Worm (Caenorhabditis elegans) whole organism, young adult: Measurements from ENCODE around the gene W07G4.7.

Experiments used
- B0019.2 ChIP-seq: fragments of 200-800 bp; sonication (Bioruptor generic); conservative IDR thresholded peaks from 2 replicates; pipeline ENCODE4 v1.3.6; 2022; ENCODE audit warnings: missing genetic modification reagents, missing genetic modification characterization, missing compliant biosample characterization
- B0035.1 ChIP-seq: sonication (generic microtip); optimal IDR thresholded peaks from 2 replicates; lab custom pipeline; 2016; ENCODE audit warnings: missing genetic modification characterization, mild to moderate bottlenecking, missing compliant biosample characterization, missing genotype, missing genetic modification reagents
- B0336.3 ChIP-seq: fragments of 200-800 bp; sonication (Bioruptor generic); IDR thresholded peaks from 2 replicates; pipeline ENCODE4 v1.3.6; 2022; ENCODE audit warnings: missing genetic modification characterization, missing compliant biosample characterization
- F23B12.7 ChIP-seq: sonication (generic microtip); optimal IDR thresholded peaks from 2 replicates; lab custom pipeline; 2017; ENCODE audit warnings: missing genetic modification characterization, mild to moderate bottlenecking, missing compliant biosample characterization, antibody characterized with exemption, moderate library complexity; ENCODE audit not compliant: insufficient read depth
- F37B4.10 ChIP-seq: fragments of 200-800 bp; sonication (Bioruptor generic); IDR thresholded peaks from 2 replicates; pipeline ENCODE4 v1.3.6; 2022; ENCODE audit warnings: missing genetic modification characterization, missing compliant biosample characterization
- F49E8.2 ChIP-seq: sonication (generic microtip); optimal IDR thresholded peaks from 3 replicates; lab custom pipeline; 2017; ENCODE audit warnings: missing genetic modification characterization, mild to moderate bottlenecking, missing compliant biosample characterization, antibody characterized with exemption, moderate library complexity; ENCODE audit not compliant: insufficient read depth
- F55B11.4 ChIP-seq: sonication (generic microtip); optimal IDR thresholded peaks from 2 replicates; lab custom pipeline; 2016; ENCODE audit warnings: missing compliant biosample characterization, missing genetic modification characterization, borderline replicate concordance; ENCODE audit not compliant: insufficient read depth
- F57A8.1 ChIP-seq: fragments of 200-800 bp; sonication (Bioruptor generic); optimal IDR thresholded peaks from 2 replicates; lab custom pipeline; 2018; ENCODE audit warnings: mild to moderate bottlenecking, missing genetic modification characterization, moderate library complexity, missing compliant biosample characterization
- K12H6.12 ChIP-seq: fragments of 200-800 bp; sonication (Bioruptor generic); optimal IDR thresholded peaks from 2 replicates; lab custom pipeline; 2018; ENCODE audit warnings: mild to moderate bottlenecking, missing genetic modification characterization, missing compliant biosample characterization
- Y53G8AR.9 ChIP-seq: fragments of 200-800 bp; sonication (Bioruptor generic); conservative IDR thresholded peaks from 2 replicates; pipeline ENCODE4 v1.3.6; 2022; ENCODE audit warnings: missing genetic modification reagents, missing genetic modification characterization, missing compliant biosample characterization
- Y56A3A.18 ChIP-seq: fragments of 200-800 bp; sonication (Bioruptor generic); IDR thresholded peaks from 2 replicates; pipeline ENCODE4 v1.3.6; 2022; ENCODE audit warnings: missing genetic modification reagents, missing genetic modification characterization, missing compliant biosample characterization
- Y67H2A.10 ChIP-seq: fragments of 200-800 bp; sonication (Bioruptor generic); conservative IDR thresholded peaks from 2 replicates; pipeline ENCODE4 v1.3.6; 2022; ENCODE audit warnings: missing genetic modification reagents, missing genetic modification characterization, missing compliant biosample characterization
- ama-1 ChIP-seq, 3 experiments: fragments of 150-350 bp in 1 of 3; sonication (generic microtip) in 2 of 3; optimal IDR thresholded peaks; 2 replicates each; lab custom pipeline; 2014 to 2018; ENCODE audit warnings: missing biosample characterization in 2 of 3, missing genetic modification characterization in 2 of 3, missing genetic modification reagents in 2 of 3
- attf-3 ChIP-seq: fragments of 200-800 bp; sonication (Bioruptor generic); conservative IDR thresholded peaks from 2 replicates; pipeline ENCODE4 v1.3.6; 2022; ENCODE audit warnings: missing genetic modification reagents, missing genetic modification characterization, missing compliant biosample characterization
- bed-2 ChIP-seq: fragments of 200-800 bp; sonication (Bioruptor generic); IDR thresholded peaks from 2 replicates; pipeline ENCODE4 v1.3.6; 2022; ENCODE audit warnings: missing genetic modification reagents, missing genetic modification characterization, missing compliant biosample characterization
- ceh-100 ChIP-seq: fragments of 200-800 bp; sonication (Bioruptor generic); IDR thresholded peaks from 2 replicates; pipeline ENCODE4 v1.3.6; 2022; ENCODE audit warnings: missing genetic modification reagents, missing genetic modification characterization, missing compliant biosample characterization
- egl-44 ChIP-seq: fragments of 200-800 bp; sonication (Bioruptor generic); IDR thresholded peaks from 2 replicates; pipeline ENCODE4 v1.3.6; 2022; ENCODE audit warnings: missing genetic modification reagents, missing genetic modification characterization, missing compliant biosample characterization
- egrh-3 ChIP-seq: fragments of 200-800 bp; sonication (Bioruptor generic); IDR thresholded peaks from 2 replicates; pipeline ENCODE4 v1.3.6; 2022; ENCODE audit warnings: missing genetic modification reagents, missing genetic modification characterization, missing compliant biosample characterization
- ekl-4 ChIP-seq: fragments of 200-800 bp; sonication (Bioruptor generic); IDR thresholded peaks from 2 replicates; pipeline ENCODE4 v1.3.6; 2022; ENCODE audit warnings: missing genetic modification reagents, missing genetic modification characterization, missing compliant biosample characterization
- fkh-3 ChIP-seq: sonication (generic microtip); optimal IDR thresholded peaks from 2 replicates; lab custom pipeline; 2016; ENCODE audit warnings: mild to moderate bottlenecking, missing genetic modification characterization, missing compliant biosample characterization
- gei-17 ChIP-seq: fragments of 200-800 bp; sonication (Bioruptor generic); optimal IDR thresholded peaks from 2 replicates; lab custom pipeline; 2018; ENCODE audit warnings: mild to moderate bottlenecking, missing genetic modification characterization, missing compliant biosample characterization
- hlh-12 ChIP-seq: sonication (generic microtip); optimal IDR thresholded peaks from 2 replicates; lab custom pipeline; 2016; ENCODE audit warnings: missing genetic modification characterization, missing compliant biosample characterization
- hrde-1 ChIP-seq: sonication (generic microtip); optimal IDR thresholded peaks from 2 replicates; lab custom pipeline; 2016; ENCODE audit warnings: missing genetic modification characterization, mild to moderate bottlenecking, missing compliant biosample characterization, moderate library complexity, missing genotype, missing genetic modification reagents, borderline replicate concordance
- lag-1 ChIP-seq: fragments of 200-800 bp; sonication (Bioruptor generic); IDR thresholded peaks from 2 replicates; pipeline ENCODE4 v1.3.6; 2022; ENCODE audit warnings: missing genetic modification reagents, missing genetic modification characterization, missing compliant biosample characterization
- let-526 ChIP-seq: fragments of 200-800 bp; sonication (Bioruptor generic); IDR thresholded peaks from 2 replicates; pipeline ENCODE4 v1.3.6; 2022; ENCODE audit warnings: missing genetic modification reagents, missing genetic modification characterization, missing compliant biosample characterization
- lin-40 ChIP-seq: sonication (generic microtip); optimal IDR thresholded peaks from 2 replicates; lab custom pipeline; 2016; ENCODE audit warnings: missing genetic modification characterization, mild to moderate bottlenecking, missing compliant biosample characterization, missing genotype, missing genetic modification reagents
- lin-54 ChIP-seq: fragments of 200-800 bp; sonication (Bioruptor generic); optimal IDR thresholded peaks from 2 replicates; lab custom pipeline; 2018; ENCODE audit warnings: mild to moderate bottlenecking, missing genetic modification characterization, missing compliant biosample characterization
- lir-1 ChIP-seq: fragments of 200-800 bp; sonication (Bioruptor generic); conservative IDR thresholded peaks from 2 replicates; pipeline ENCODE4 v1.3.6; 2022; ENCODE audit warnings: missing genetic modification reagents, missing genetic modification characterization, missing compliant biosample characterization
- lsl-1 ChIP-seq: fragments of 200-800 bp; sonication (Bioruptor generic); optimal IDR thresholded peaks from 2 replicates; lab custom pipeline; 2018; ENCODE audit warnings: mild to moderate bottlenecking, missing genetic modification characterization, moderate library complexity, missing compliant biosample characterization
- madf-6 ChIP-seq: fragments of 200-800 bp; sonication (Bioruptor generic); IDR thresholded peaks from 2 replicates; pipeline ENCODE4 v1.3.6; 2022; ENCODE audit warnings: missing genetic modification reagents, missing genetic modification characterization, missing compliant biosample characterization
- mel-28 ChIP-seq: sonication (generic microtip); optimal IDR thresholded peaks from 2 replicates; lab custom pipeline; 2016; ENCODE audit warnings: borderline replicate concordance, mild to moderate bottlenecking, missing genetic modification characterization, missing compliant biosample characterization
- mxl-1 ChIP-seq: sonication (generic microtip); optimal IDR thresholded peaks from 2 replicates; lab custom pipeline; 2016; ENCODE audit warnings: missing genetic modification characterization, missing compliant biosample characterization
- nfya-2 ChIP-seq: fragments of 200-800 bp; sonication (Bioruptor generic); IDR thresholded peaks from 2 replicates; pipeline ENCODE4 v1.3.6; 2022; ENCODE audit warnings: missing genetic modification reagents, missing genetic modification characterization, missing compliant biosample characterization
- nhr-90 ChIP-seq: sonication (generic microtip); optimal IDR thresholded peaks from 2 replicates; lab custom pipeline; 2016; ENCODE audit warnings: missing genotype, mild to moderate bottlenecking, missing genetic modification characterization, missing compliant biosample characterization
- pbrm-1 ChIP-seq: fragments of 200-800 bp; sonication (Bioruptor generic); IDR thresholded peaks from 2 replicates; pipeline ENCODE4 v1.3.6; 2022; ENCODE audit warnings: missing genetic modification reagents, missing genetic modification characterization, missing compliant biosample characterization
- pha-4 ChIP-seq: fragments of 150-350 bp; sonication (generic microtip); optimal IDR thresholded peaks from 2 replicates; lab custom pipeline; 2014; ENCODE audit warnings: missing biosample characterization, missing genetic modification reagents, missing genetic modification characterization
- rcor-1 ChIP-seq: fragments of 200-800 bp; sonication (Bioruptor generic); IDR thresholded peaks from 2 replicates; pipeline ENCODE4 v1.3.6; 2022; ENCODE audit warnings: missing genetic modification reagents, missing genetic modification characterization, missing compliant biosample characterization
- rec-8 ChIP-seq, 2 experiments: sonication (generic microtip); optimal IDR thresholded peaks; 2 replicates each; lab custom pipeline; 2016; ENCODE audit warnings: mild to moderate bottlenecking in 2 of 2, missing genetic modification characterization in 2 of 2, missing genetic modification reagents in 2 of 2, missing genotype in 2 of 2, missing biosample characterization in 1 of 2, missing compliant biosample characterization in 1 of 2, moderate library complexity in 1 of 2
- sea-2 ChIP-seq: fragments of 200-800 bp; sonication (Bioruptor generic); IDR thresholded peaks from 2 replicates; pipeline ENCODE4 v1.3.6; 2022; ENCODE audit warnings: missing genetic modification characterization, missing compliant biosample characterization
- snpc-1.1 ChIP-seq: sonication (generic microtip); optimal IDR thresholded peaks from 2 replicates; lab custom pipeline; 2017; ENCODE audit warnings: missing genetic modification characterization, mild to moderate bottlenecking, missing compliant biosample characterization, antibody characterized with exemption, moderate library complexity, missing genotype, missing genetic modification reagents; ENCODE audit not compliant: insufficient read depth
- snpc-4 ChIP-seq, 5 experiments: fragments of 150-350 bp in 1 of 5; sonication (generic microtip) in 4 of 5; optimal IDR thresholded peaks; 2 replicates each; lab custom pipeline; 2014 to 2018; ENCODE audit warnings: missing genetic modification characterization in 5 of 5, missing biosample characterization in 3 of 5, antibody characterized with exemption in 2 of 5, mild to moderate bottlenecking in 2 of 5, missing compliant biosample characterization in 2 of 5, missing genotype in 2 of 5, moderate library complexity in 2 of 5, missing genetic modification reagents in 1 of 5
- sptf-2 ChIP-seq: fragments of 200-800 bp; sonication (Bioruptor generic); optimal IDR thresholded peaks from 2 replicates; lab custom pipeline; 2018; ENCODE audit warnings: mild to moderate bottlenecking, missing genetic modification characterization, missing compliant biosample characterization
- unc-130 ChIP-seq: sonication (generic microtip); optimal IDR thresholded peaks from 2 replicates; lab custom pipeline; 2016; ENCODE audit warnings: missing genetic modification reagents, missing genetic modification characterization, missing compliant biosample characterization
- xnd-1 ChIP-seq: sonication (generic microtip); optimal IDR thresholded peaks from 2 replicates; lab custom pipeline; 2016; ENCODE audit warnings: missing genotype, missing genetic modification reagents, missing genetic modification characterization, missing compliant biosample characterization
- zfh-2 ChIP-seq: fragments of 200-800 bp; sonication (Bioruptor generic); conservative IDR thresholded peaks from 2 replicates; pipeline ENCODE4 v1.3.6; 2022; ENCODE audit warnings: missing genetic modification reagents, missing genetic modification characterization, missing compliant biosample characterization
- ztf-25 ChIP-seq: fragments of 200-800 bp; sonication (Bioruptor generic); IDR thresholded peaks from 2 replicates; pipeline ENCODE4 v1.3.6; 2022; ENCODE audit warnings: missing genetic modification reagents, missing genetic modification characterization, missing compliant biosample characterization
- ztf-3 ChIP-seq: fragments of 200-800 bp; sonication (Bioruptor generic); optimal IDR thresholded peaks from 2 replicates; lab custom pipeline; 2018; ENCODE audit warnings: mild to moderate bottlenecking, missing genetic modification characterization, missing compliant biosample characterization

Gene W07G4.7

DNA sequence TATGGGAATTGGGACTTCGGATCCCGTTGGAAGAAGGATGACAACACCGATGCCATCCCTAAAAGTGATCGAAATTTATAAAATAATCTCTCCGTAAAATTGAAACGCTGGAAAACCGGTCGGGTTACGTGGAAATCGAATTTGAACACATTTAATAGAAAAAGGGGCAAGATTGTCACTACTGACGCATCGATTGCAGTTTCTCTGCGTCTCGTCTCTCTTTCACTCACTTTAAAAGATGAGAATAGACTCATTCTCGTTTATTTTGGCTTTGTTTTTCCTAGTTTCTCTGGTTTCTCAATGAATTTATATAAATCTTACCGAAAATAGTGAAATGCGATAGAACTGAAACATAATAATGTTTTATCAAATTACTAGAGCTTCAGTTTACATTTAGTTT, 7.2 kb upstream of the W07G4.7 start, which contains the start of gene scyl-1 (continued):
- TF ChIP-seq lin-40 (tag; lab: Kevin White, UChicago) (peak; percentile 78), mel-28 (tag; lab: Kevin White, UChicago) (no peak), egrh-3 (GFP tag; lab: Robert Waterston, UW) (no peak), rcor-1 (GFP tag; lab: Robert Waterston, UW) (0 out of 2 replicates have a peak, but pooled peaks have one; percentile 40), pbrm-1 (peak; percentile 61; the same call in 1 of the 2 replicates), zfh-2 (no peak), ekl-4 (GFP tag; lab: Robert Waterston, UW) (0 out of 2 replicates have a peak, but pooled peaks have one; percentile 48), lin-54 (GFP tag; lab: Kevin White, UChicago) (peak; percentile 62), attf-3 (GFP tag; lab: Robert Waterston, UW) (peak; percentile 37; the same call in 1 of the 2 replicates), lsl-1 (GFP tag; lab: Kevin White, UChicago) (no peak), F49E8.2 (tag; lab: Kevin White, UChicago) (no peak), fkh-3 (no peak), nhr-90 (tag; lab: Kevin White, UChicago) (no peak), nfya-2 (GFP tag; lab: Robert Waterston, UW) (no peak), F55B11.4 (tag; lab: Kevin White, UChicago) (no peak), sptf-2 (GFP tag; lab: Kevin White, UChicago) (no peak), unc-130 (GFP tag; lab: Kevin White, UChicago) (no peak), Y56A3A.18 (GFP tag; lab: Robert Waterston, UW) (no peak), B0336.3 (no peak), bed-2 (GFP tag; lab: Robert Waterston, UW) (no peak), B0019.2 (GFP tag; lab: Robert Waterston, UW) (no peak), F37B4.10 (no peak), K12H6.12 (tag; lab: Kevin White, UChicago) (no peak), pha-4 (tag; lab: Kevin White, UChicago) (no peak), snpc-1.1 (tag; lab: Kevin White, UChicago) (no peak), madf-6 (GFP tag; lab: Robert Waterston, UW) (no peak), ceh-100 (GFP tag; lab: Robert Waterston, UW) (no peak), let-526 (GFP tag; lab: Robert Waterston, UW) (no peak), F57A8.1 (GFP tag; lab: Kevin White, UChicago) (no peak), ama-1 (optimal IDR thresholded peaks at IDR 0.05; lab: Kevin White, UChicago) (no peak), ama-1 (GFP tag; optimal IDR thresholded peaks at IDR 0.05; lab: Kevin White, UChicago) (no peak), lag-1 (GFP tag; lab: Robert Waterston, UW) (no peak), B0035.1 (tag; lab: Kevin White, UChicago) (no peak), Y53G8AR.9 (GFP tag; lab: Robert Waterston, UW) (0 out of 2 replicates have a peak, but pooled peaks have one; percentile 55), hlh-12 (tag; lab: Kevin White, UChicago) (no peak), Y67H2A.10 (GFP tag; lab: Robert Waterston, UW) (no peak), gei-17 (GFP tag; lab: Kevin White, UChicago) (no peak), mxl-1 (tag; lab: Kevin White, UChicago) (no peak), ztf-3 (GFP tag; lab: Kevin White, UChicago) (no peak), snpc-4 (GFP tag; optimal IDR thresholded peaks at IDR 0.05; lab: Kevin White, UChicago) (no peak), snpc-4 (tag; optimal IDR thresholded peaks at IDR 0.05; lab: Kevin White, UChicago) (peak in 3 of 4 experiments; percentile 27 to 54 (median 31)), sea-2 (GFP tag; lab: Robert Waterston, UW) (no peak), ztf-25 (GFP tag; lab: Robert Waterston, UW) (no peak), lir-1 (GFP tag; lab: Robert Waterston, UW) (no peak), egl-44 (GFP tag; lab: Robert Waterston, UW) (no peak), rec-8 (tag; optimal IDR thresholded peaks at IDR 0.05; lab: Kevin White, UChicago) (no peak), F23B12.7 (tag; lab: Kevin White, UChicago) (peak; percentile 7), hrde-1 (tag; lab: Kevin White, UChicago) (no peak), xnd-1 (tag; lab: Kevin White, UChicago) (no peak)
